Worm (Caenorhabditis elegans): Measurements from ENCODE around the gene sax-7.
A peak's percentile ranks its signal among the peaks of the same experiment; 100 is the strongest.
"Not testable (repeated sequence)": the region's sequence is repeated elsewhere in the genome, so short reads cannot be mapped to it uniquely, and the experiment has no call there.

- TF ChIP-seq rpc-1 (optimal IDR thresholded peaks at IDR 0.05); madf-8 (GFP tag; conservative IDR thresholded peaks at IDR 0.05); ztf-3 (GFP tag; optimal IDR thresholded peaks at IDR 0.05); K12H6.12 (tag; optimal IDR thresholded peaks at IDR 0.05): not testable (repeated sequence)
- TF ChIP-seq rpc-1 (tag; optimal IDR thresholded peaks at IDR 0.05) = peak; percentile 27
These were observed 61.1 kb downstream of the sax-7 start for ce11 chrIV:8123541-8123940.

Data from whole organism, young adult.